Worm (Caenorhabditis elegans) whole organism, L4 larva: ENCODE results near the gene F10E9.1.

Experiments used
- D1046.2 ChIP-seq: fragments of 200-800 bp; sonication (Bioruptor generic); IDR thresholded peaks from 2 replicates; pipeline ENCODE4 v1.3.6; 2022; ENCODE audit warnings: missing genetic modification characterization, missing compliant biosample characterization
- F26F4.8 ChIP-seq: fragments of 200-800 bp; sonication (Bioruptor generic); conservative IDR thresholded peaks from 2 replicates; pipeline ENCODE4 v1.3.6; 2022; ENCODE audit warnings: missing genetic modification characterization, missing compliant biosample characterization
- F37D6.2 ChIP-seq: sonication (generic microtip); optimal IDR thresholded peaks from 2 replicates; lab custom pipeline; 2016; ENCODE audit warnings: mild to moderate bottlenecking, missing genetic modification characterization, missing compliant biosample characterization
- F44E2.7 ChIP-seq: fragments of 200-800 bp; sonication (Bioruptor generic); IDR thresholded peaks from 2 replicates; pipeline ENCODE4 v2.1.2; 2022; ENCODE audit warnings: missing genetic modification characterization, missing compliant biosample characterization
- R02D3.7 ChIP-seq: fragments of 150-350 bp; sonication (generic microtip); optimal IDR thresholded peaks from 3 replicates; lab custom pipeline; 2014; ENCODE audit warnings: missing biosample characterization, missing genetic modification characterization
- T20F7.1 ChIP-seq: fragments of 200-800 bp; sonication (Bioruptor generic); optimal IDR thresholded peaks from 2 replicates; lab custom pipeline; 2018; ENCODE audit warnings: mild to moderate bottlenecking, missing genetic modification characterization, missing compliant biosample characterization
- Y75B8A.6 ChIP-seq: fragments of 200-800 bp; sonication (Bioruptor generic); IDR thresholded peaks from 2 replicates; pipeline ENCODE4 v1.3.6; 2022; ENCODE audit warnings: missing genetic modification reagents, missing genetic modification characterization, missing compliant biosample characterization
- ZK337.2 ChIP-seq: fragments of 200-800 bp; sonication (Bioruptor generic); IDR thresholded peaks from 2 replicates; pipeline ENCODE4 v1.3.6; 2022; ENCODE audit warnings: missing genetic modification reagents, missing genetic modification characterization, missing compliant biosample characterization
- aha-1 ChIP-seq: fragments of 150-350 bp; peaks from one replicate; lab custom pipeline; 2014; ENCODE audit warnings: missing biosample characterization, missing genetic modification characterization
- arid-1 ChIP-seq: fragments of 200-800 bp; sonication (Bioruptor generic); conservative IDR thresholded peaks from 2 replicates; pipeline ENCODE4 v1.3.6; 2022; ENCODE audit warnings: missing genetic modification reagents, missing genetic modification characterization, missing compliant biosample characterization
- ceh-20 ChIP-seq: fragments of 200-800 bp; sonication (Bioruptor generic); IDR thresholded peaks from 2 replicates; pipeline ENCODE4 v1.3.6; 2022; ENCODE audit warnings: missing genetic modification reagents, missing genetic modification characterization, missing compliant biosample characterization
- ceh-32 ChIP-seq: sonication (generic microtip); optimal IDR thresholded peaks from 2 replicates; lab custom pipeline; 2016; ENCODE audit warnings: mild to moderate bottlenecking, missing genetic modification characterization, missing compliant biosample characterization; ENCODE audit not compliant: poor library complexity
- ceh-44 ChIP-seq: fragments of 200-800 bp; sonication (Bioruptor generic); IDR thresholded peaks from 2 replicates; pipeline ENCODE4 v1.3.6; 2022; ENCODE audit warnings: missing genetic modification reagents, missing genetic modification characterization, missing compliant biosample characterization
- ceh-82 ChIP-seq: sonication (generic microtip); optimal IDR thresholded peaks from 2 replicates; lab custom pipeline; 2017; ENCODE audit warnings: missing biosample characterization, missing genetic modification characterization
- daf-12 ChIP-seq: fragments of 150-350 bp; optimal IDR thresholded peaks from 2 replicates; lab custom pipeline; 2014; ENCODE audit warnings: missing biosample characterization, missing genetic modification reagents, missing genetic modification characterization
- daf-16 ChIP-seq, 3 experiments: sonication (generic microtip); optimal IDR thresholded peaks; 2 replicates each; lab custom pipeline; 2016 to 2017; ENCODE audit warnings: missing genetic modification characterization in 3 of 3, missing genetic modification reagents in 3 of 3, mild to moderate bottlenecking in 2 of 3, missing compliant biosample characterization in 2 of 3, missing biosample characterization in 1 of 3, moderate library complexity in 1 of 3
- daf-8 ChIP-seq: fragments of 200-800 bp; sonication (Bioruptor generic); IDR thresholded peaks from 2 replicates; pipeline ENCODE4 v1.3.6; 2022; ENCODE audit warnings: missing genetic modification characterization, missing compliant biosample characterization
- dpl-1 ChIP-seq: fragments of 150-350 bp; optimal IDR thresholded peaks from 2 replicates; lab custom pipeline; 2014; ENCODE audit warnings: missing biosample characterization, missing genetic modification reagents, missing genetic modification characterization
- egl-27 ChIP-seq: sonication (generic microtip); optimal IDR thresholded peaks from 3 replicates; lab custom pipeline; 2017; ENCODE audit warnings: missing biosample characterization, missing genetic modification reagents, missing genetic modification characterization
- egl-43 ChIP-seq: fragments of 200-800 bp; sonication (Bioruptor generic); IDR thresholded peaks from 2 replicates; pipeline ENCODE4 v1.3.6; 2022; ENCODE audit warnings: missing genetic modification reagents, missing genetic modification characterization, missing compliant biosample characterization
- fkh-10 ChIP-seq: fragments of 150-350 bp; optimal IDR thresholded peaks from 2 replicates; lab custom pipeline; 2014; ENCODE audit warnings: missing biosample characterization, missing genetic modification reagents, missing genetic modification characterization
- fos-1 ChIP-seq: fragments of 150-350 bp; optimal IDR thresholded peaks from 2 replicates; lab custom pipeline; 2014; ENCODE audit warnings: missing biosample characterization, missing genetic modification characterization
- hlh-11 ChIP-seq: fragments of 200-800 bp; sonication (Bioruptor generic); optimal IDR thresholded peaks from 2 replicates; lab custom pipeline; 2018; ENCODE audit warnings: mild to moderate bottlenecking, missing genetic modification characterization, missing compliant biosample characterization
- hlh-30 ChIP-seq: sonication (generic microtip); optimal IDR thresholded peaks from 2 replicates; lab custom pipeline; 2017; ENCODE audit warnings: antibody characterized with exemption, mild to moderate bottlenecking, missing genetic modification characterization, missing compliant biosample characterization; ENCODE audit not compliant: insufficient read depth
- hmg-1.1 ChIP-seq: fragments of 200-800 bp; sonication (Bioruptor generic); IDR thresholded peaks from 2 replicates; pipeline ENCODE4 v1.3.6; 2022; ENCODE audit warnings: missing genetic modification reagents, missing genetic modification characterization, missing compliant biosample characterization
- lin-1 ChIP-seq: fragments of 200-800 bp; sonication (Bioruptor generic); IDR thresholded peaks from 2 replicates; pipeline ENCODE4 v1.3.6; 2022; ENCODE audit warnings: missing genetic modification reagents, missing genetic modification characterization, missing compliant biosample characterization
- lin-15B ChIP-seq: fragments of 150-350 bp; sonication (generic microtip); optimal IDR thresholded peaks from 3 replicates; lab custom pipeline; 2014; ENCODE audit warnings: missing biosample characterization, missing genetic modification characterization
- mdt-29 ChIP-seq: fragments of 200-800 bp; sonication (Bioruptor generic); IDR thresholded peaks from 2 replicates; pipeline ENCODE4 v1.3.6; 2022; ENCODE audit warnings: missing genetic modification reagents, missing genetic modification characterization, missing compliant biosample characterization
- mep-1 ChIP-seq: fragments of 150-350 bp; sonication (generic microtip); optimal IDR thresholded peaks from 3 replicates; lab custom pipeline; 2014; ENCODE audit warnings: missing biosample characterization, missing genetic modification characterization
- mes-2 ChIP-seq: sonication (generic microtip); optimal IDR thresholded peaks from 2 replicates; lab custom pipeline; 2016; ENCODE audit warnings: missing genotype, mild to moderate bottlenecking, missing genetic modification characterization, missing compliant biosample characterization; ENCODE audit not compliant: poor library complexity, severe bottlenecking
- mxl-3 ChIP-seq: fragments of 200-800 bp; sonication (Bioruptor generic); optimal IDR thresholded peaks from 2 replicates; lab custom pipeline; 2018; ENCODE audit warnings: mild to moderate bottlenecking, missing genetic modification characterization, missing compliant biosample characterization
- nhr-102 ChIP-seq: sonication (generic microtip); optimal IDR thresholded peaks from 2 replicates; lab custom pipeline; 2016; ENCODE audit warnings: mild to moderate bottlenecking, missing genetic modification characterization, moderate library complexity, missing compliant biosample characterization
- nhr-11 ChIP-seq: fragments of 150-350 bp; optimal IDR thresholded peaks from 2 replicates; lab custom pipeline; 2014; ENCODE audit warnings: missing biosample characterization, missing genetic modification characterization
- nhr-111 ChIP-seq: fragments of 200-800 bp; sonication (Bioruptor generic); optimal IDR thresholded peaks from 2 replicates; lab custom pipeline; 2018; ENCODE audit warnings: mild to moderate bottlenecking, missing genetic modification characterization, missing compliant biosample characterization
- nhr-6 ChIP-seq: fragments of 150-350 bp; optimal IDR thresholded peaks from 2 replicates; lab custom pipeline; 2014; ENCODE audit warnings: missing biosample characterization, missing genetic modification characterization
- nhr-77 ChIP-seq: fragments of 150-350 bp; optimal IDR thresholded peaks from 2 replicates; lab custom pipeline; 2014; ENCODE audit warnings: missing biosample characterization, missing genetic modification characterization
- sdz-12 ChIP-seq: fragments of 200-800 bp; sonication (Bioruptor generic); optimal IDR thresholded peaks from 2 replicates; lab custom pipeline; 2018; ENCODE audit warnings: mild to moderate bottlenecking, missing genetic modification characterization, missing compliant biosample characterization
- tra-1 ChIP-seq: fragments of 200-800 bp; sonication (Bioruptor generic); IDR thresholded peaks from 2 replicates; pipeline ENCODE4 v1.3.6; 2022; ENCODE audit warnings: missing genetic modification reagents, missing genetic modification characterization, missing compliant biosample characterization
- unc-62 ChIP-seq, 3 experiments: fragments of 150-350 bp in 1 of 3; sonication (generic microtip); optimal IDR thresholded peaks in 2 of 3; peaks in 1 of 3; 1 replicate in 1 of 3; 2 replicates in 2 of 3; lab custom pipeline; 2014 to 2017; ENCODE audit warnings: missing biosample characterization in 3 of 3, missing genetic modification characterization in 3 of 3, missing genetic modification reagents in 3 of 3, missing genotype in 1 of 3
- zfp-2 ChIP-seq: sonication (generic microtip); optimal IDR thresholded peaks from 2 replicates; lab custom pipeline; 2016; ENCODE audit warnings: mild to moderate bottlenecking, missing genetic modification characterization, missing compliant biosample characterization
- zip-11 ChIP-seq: fragments of 200-800 bp; sonication (Bioruptor generic); IDR thresholded peaks from 2 replicates; pipeline ENCODE4 v1.3.6; 2022; ENCODE audit warnings: missing genetic modification characterization, missing compliant biosample characterization

Gene F10E9.1

ce11 chrIII:8286003-8286402 lies 37.0 kb upstream of the F10E9.1 start:
- TF ChIP-seq hlh-11 (tag; lab: Kevin White, UChicago) (no peak), nhr-6 (no peak), fkh-10 (GFP tag; lab: Kevin White, UChicago) (peak; percentile 54)

ce11 chrIII:8286824-8287223 lies 36.1 kb upstream of the F10E9.1 start:
- TF ChIP-seq lin-15B (tag; lab: Kevin White, UChicago) (no peak), egl-27 (tag; lab: Kevin White, UChicago) (no peak), F44E2.7 (no peak), ceh-44 (GFP tag; lab: Robert Waterston, UW) (no peak), daf-16 (GFP tag; optimal IDR thresholded peaks at IDR 0.05; lab: Kevin White, UChicago) (no peak), daf-16 (tag; optimal IDR thresholded peaks at IDR 0.05; lab: Kevin White, UChicago) (no peak), nhr-111 (GFP tag; lab: Kevin White, UChicago) (no peak), mxl-3 (GFP tag; lab: Kevin White, UChicago) (no peak), lin-1 (GFP tag; lab: Robert Waterston, UW) (no peak), F26F4.8 (GFP tag; lab: Robert Waterston, UW) (no peak), sdz-12 (GFP tag; lab: Kevin White, UChicago) (no peak), mdt-29 (no peak), egl-43 (GFP tag; lab: Robert Waterston, UW) (no peak), daf-8 (GFP tag; lab: Robert Waterston, UW) (no peak), fos-1 (no peak), dpl-1 (no peak), nhr-77 (tag; lab: Kevin White, UChicago) (no peak)

DNA sequence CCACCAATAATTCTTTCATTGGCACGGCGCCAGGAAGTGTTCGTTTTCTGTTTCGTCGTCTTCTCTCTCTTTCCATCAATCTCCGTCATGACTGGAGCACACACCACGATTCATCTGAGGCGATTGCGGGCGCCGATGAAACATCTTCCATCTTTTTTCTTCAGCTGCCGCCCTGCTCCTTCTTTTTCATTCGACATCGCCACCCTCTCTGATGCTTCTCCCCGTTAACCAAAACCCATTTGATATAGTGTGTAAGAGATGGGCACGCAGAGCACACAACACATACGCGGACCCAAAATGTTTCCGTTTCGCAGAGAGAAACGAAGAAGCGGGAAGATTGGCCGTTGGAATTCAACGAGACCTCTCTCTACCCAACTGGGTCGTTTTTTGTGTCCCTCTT lies 35.4 kb upstream of the F10E9.1 start:
- peak; percentile 94 for TF ChIP-seq aha-1 (tag; lab: Kevin White, UChicago)
- no peak for TF ChIP-seq ceh-82 (tag; lab: Kevin White, UChicago)
- peak; percentile 9 for TF ChIP-seq mep-1 (tag; lab: Kevin White, UChicago)
- TF ChIP-seq nhr-11 (tag; lab: Kevin White, UChicago), result peak; percentile 3
- TF ChIP-seq T20F7.1 (GFP tag; lab: Kevin White, UChicago), result no peak
- TF ChIP-seq ceh-32 (tag; lab: Kevin White, UChicago), result no peak
- no peak for TF ChIP-seq daf-12 (tag; lab: Kevin White, UChicago)
- TF ChIP-seq hlh-30 (tag; lab: Kevin White, UChicago), result peak; percentile 3
- TF ChIP-seq mes-2, result peak; percentile 37
- TF ChIP-seq daf-16 (GFP tag; optimal IDR thresholded peaks at IDR 0.05; lab: Kevin White, UChicago), result no peak
- no peak for TF ChIP-seq daf-16 (tag; optimal IDR thresholded peaks at IDR 0.05; lab: Kevin White, UChicago)
- no peak for TF ChIP-seq ZK337.2 (GFP tag; lab: Robert Waterston, UW)
- TF ChIP-seq unc-62 (GFP tag; optimal IDR thresholded peaks at IDR 0.05 in 1 of 2; lab: Kevin White, UChicago), result peak in 1 of 2 experiments; percentile 86
- TF ChIP-seq unc-62 (tag; optimal IDR thresholded peaks at IDR 0.05; lab: Kevin White, UChicago), result no peak
- TF ChIP-seq ceh-20 (GFP tag; lab: Robert Waterston, UW), result peak; percentile 55; the same call in 1 of the 2 replicates
- no peak for TF ChIP-seq arid-1 (GFP tag; lab: Robert Waterston, UW)
- TF ChIP-seq hlh-11 (tag; lab: Kevin White, UChicago), result peak; percentile 57
- no peak for TF ChIP-seq D1046.2 (GFP tag; lab: Robert Waterston, UW)
- no peak for TF ChIP-seq tra-1 (GFP tag; lab: Robert Waterston, UW)
- TF ChIP-seq Y75B8A.6, result no peak
- peak; percentile 26; the same call in 1 of the 2 replicates for TF ChIP-seq hmg-1.1 (GFP tag; lab: Robert Waterston, UW)
- no peak for TF ChIP-seq zfp-2 (tag; lab: Kevin White, UChicago)
- peak; percentile 10 for TF ChIP-seq F37D6.2 (tag; lab: Kevin White, UChicago)
- no peak for TF ChIP-seq zip-11 (GFP tag; lab: Robert Waterston, UW)
- no peak for TF ChIP-seq R02D3.7 (tag; lab: Kevin White, UChicago)
- no peak for TF ChIP-seq nhr-102 (tag; lab: Kevin White, UChicago)
